ENCODE assay signal across 1 fruit fly cellular context in genomic region chr3L:13919794-13920631, dm6.
TF ChIP-seq lines count a peak whose summit lies in the region.

No protein-coding gene starts in this region.

TF ChIP-seq in whole organism, embryonic, 481 proteins besides CTCF, POLR2A, EP300 and RAD21 (continued from another document):
- TF ChIP-seq CG11695 (GFP tag; IDR thresholded peaks at IDR 0.05; lab: Robert Waterston, UW) = peak; percentile 82
- TF ChIP-seq CG16813 (GFP tag; IDR thresholded peaks at IDR 0.05; lab: Robert Waterston, UW; ENCODE audit: partially characterized antibody) = no peak
- no peak; the same call in 1 of the 2 replicates for TF ChIP-seq hbn (GFP tag; IDR thresholded peaks at IDR 0.05; lab: Robert Waterston, UW; ENCODE audit: partially characterized antibody)
- TF ChIP-seq pfk (GFP tag; optimal IDR thresholded peaks at IDR 0.05; lab: Kevin White, UChicago) = no peak
- peak; percentile 75; the same call in 1 of the 3 replicates for TF ChIP-seq zen2 (GFP tag; IDR thresholded peaks at IDR 0.05; lab: Robert Waterston, UW; ENCODE audit: partially characterized antibody)
- TF ChIP-seq CG5953 (GFP tag; IDR thresholded peaks at IDR 0.05; lab: Robert Waterston, UW) = peak; percentile 40; the same call in 1 of the 2 replicates
- TF ChIP-seq Atf3 (GFP tag; optimal IDR thresholded peaks at IDR 0.05; lab: Kevin White, UChicago) = peak; percentile 81
- peak; percentile 90 for TF ChIP-seq CG9609 (GFP tag; optimal IDR thresholded peaks at IDR 0.05; lab: Kevin White, UChicago)
- TF ChIP-seq Hmx (GFP tag; optimal IDR thresholded peaks at IDR 0.05; lab: Kevin White, UChicago) = peak; percentile 75
- peak; percentile 80 for TF ChIP-seq al (GFP tag; IDR thresholded peaks at IDR 0.05; lab: Robert Waterston, UW)
- peak; percentile 90 for TF ChIP-seq Chrac-16 (GFP tag; optimal IDR thresholded peaks at IDR 0.05; lab: Kevin White, UChicago)
- TF ChIP-seq psq (GFP tag; optimal IDR thresholded peaks at IDR 0.05; lab: Kevin White, UChicago) = peak; percentile 70
- TF ChIP-seq yki (optimal IDR thresholded peaks at IDR 0.05; lab: Kevin White, UChicago) = peak; percentile 92
- no peak for TF ChIP-seq Elba2 (GFP tag; optimal IDR thresholded peaks at IDR 0.05; lab: Kevin White, UChicago)
- TF ChIP-seq CG3838 (GFP tag; optimal IDR thresholded peaks at IDR 0.05; lab: Kevin White, UChicago) = peak; percentile 86
- peak; percentile 24; the same call in 1 of the 2 replicates for TF ChIP-seq CG16779 (GFP tag; IDR thresholded peaks at IDR 0.05; lab: Robert Waterston, UW)
- TF ChIP-seq CG1603 (tag; optimal IDR thresholded peaks at IDR 0.05; lab: Kevin White, UChicago) = peak; percentile 85
- TF ChIP-seq Sox100B (GFP tag; optimal IDR thresholded peaks at IDR 0.05; lab: Kevin White, UChicago) = peak; percentile 96
- TF ChIP-seq mam (GFP tag; optimal IDR thresholded peaks at IDR 0.05; lab: Kevin White, UChicago) = peak; percentile 91
- peak; percentile 20 for TF ChIP-seq stwl (tag; optimal IDR thresholded peaks at IDR 0.05; lab: Kevin White, UChicago)
- TF ChIP-seq inv (GFP tag; IDR thresholded peaks at IDR 0.05; lab: Robert Waterston, UW; ENCODE audit: partially characterized antibody) = no peak
- TF ChIP-seq tx (GFP tag; optimal IDR thresholded peaks at IDR 0.05; lab: Kevin White, UChicago) = peak; percentile 91
- peak; percentile 55 for TF ChIP-seq B-H2 (GFP tag; optimal IDR thresholded peaks at IDR 0.05; lab: Kevin White, UChicago)
- TF ChIP-seq kah (GFP tag; optimal IDR thresholded peaks at IDR 0.05; lab: Kevin White, UChicago) = peak; percentile 46
- TF ChIP-seq peb (GFP tag; IDR thresholded peaks at IDR 0.05; lab: Robert Waterston, UW) = peak; percentile 41; the same call in 1 of the 2 replicates
- TF ChIP-seq Oli (tag; optimal IDR thresholded peaks at IDR 0.05; lab: Kevin White, UChicago) = peak; percentile 95
- peak; percentile 50 for TF ChIP-seq CG17912 (GFP tag; optimal IDR thresholded peaks at IDR 0.05; lab: Kevin White, UChicago)
- TF ChIP-seq CG12744 (GFP tag; optimal IDR thresholded peaks at IDR 0.05; lab: Kevin White, UChicago) = peak; percentile 82
- TF ChIP-seq zen (tag; optimal IDR thresholded peaks at IDR 0.05; lab: Kevin White, UChicago) = peak; percentile 86
- TF ChIP-seq HHEX (GFP tag; optimal IDR thresholded peaks at IDR 0.05; lab: Kevin White, UChicago) = peak; percentile 86
- TF ChIP-seq Awh (GFP tag; IDR thresholded peaks at IDR 0.05; lab: Robert Waterston, UW) = peak; percentile 48; the same call in 1 of the 2 replicates
- peak; percentile 39 for TF ChIP-seq nom (GFP tag; optimal IDR thresholded peaks at IDR 0.05; lab: Kevin White, UChicago)
- peak; percentile 92 for TF ChIP-seq CG13624 (GFP tag; optimal IDR thresholded peaks at IDR 0.05; lab: Kevin White, UChicago)
- no peak for TF ChIP-seq CG1832 (GFP tag; optimal IDR thresholded peaks at IDR 0.05; lab: Kevin White, UChicago)
- peak; percentile 99 for TF ChIP-seq sens (GFP tag; lab: Kevin White, UChicago)
- TF ChIP-seq gt (GFP tag; IDR thresholded peaks at IDR 0.05; lab: Robert Waterston, UW) = peak; percentile 54; the same call in 1 of the 2 replicates
- peak; percentile 82 for TF ChIP-seq CG34376 (GFP tag; optimal IDR thresholded peaks at IDR 0.05; lab: Kevin White, UChicago)
- peak; percentile 58 for TF ChIP-seq luna (GFP tag; optimal IDR thresholded peaks at IDR 0.05; lab: Kevin White, UChicago)
- peak; percentile 81 for TF ChIP-seq scrt (GFP tag; optimal IDR thresholded peaks at IDR 0.05; lab: Kevin White, UChicago)
- TF ChIP-seq pum (GFP tag; optimal IDR thresholded peaks at IDR 0.05; lab: Kevin White, UChicago) = peak; percentile 92
- TF ChIP-seq CG8944 (GFP tag; optimal IDR thresholded peaks at IDR 0.05; lab: Kevin White, UChicago) = peak; percentile 87
- no peak for TF ChIP-seq CG14965 (GFP tag; optimal IDR thresholded peaks at IDR 0.05; lab: Kevin White, UChicago; ENCODE audit: borderline replicate concordance)
- TF ChIP-seq E2f2 (GFP tag; IDR thresholded peaks at IDR 0.05; lab: Robert Waterston, UW) = peak; percentile 45; the same call in 1 of the 2 replicates
- peak; percentile 63 for TF ChIP-seq CG15514 (GFP tag; optimal IDR thresholded peaks at IDR 0.05; lab: Kevin White, UChicago)
- peak in 1 of 2 experiments; percentile 52 for TF ChIP-seq pan (optimal IDR thresholded peaks at IDR 0.05; lab: Kevin White, UChicago)
- TF ChIP-seq pan (GFP tag; optimal IDR thresholded peaks at IDR 0.05 in 1 of 2, IDR thresholded peaks at IDR 0.05 in 1 of 2) = peak in 1 of 2 experiments; percentile 68
- peak; percentile 77 for TF ChIP-seq ttk (GFP tag; IDR thresholded peaks at IDR 0.05; lab: Robert Waterston, UW)
- TF ChIP-seq caup (GFP tag; optimal IDR thresholded peaks at IDR 0.05; lab: Kevin White, UChicago; ENCODE audit: severe bottlenecking) = peak; percentile 86
- TF ChIP-seq odd (GFP tag; optimal IDR thresholded peaks at IDR 0.05; lab: Kevin White, UChicago) = peak; percentile 88
- TF ChIP-seq CG17612 (GFP tag; IDR thresholded peaks at IDR 0.05; lab: Robert Waterston, UW) = peak; percentile 47
- peak; percentile 94 for TF ChIP-seq Hsf (GFP tag; optimal IDR thresholded peaks at IDR 0.05; lab: Kevin White, UChicago)
- TF ChIP-seq CG4282 (GFP tag; optimal IDR thresholded peaks at IDR 0.05; lab: Kevin White, UChicago) = peak; percentile 48
- no peak for TF ChIP-seq Dp (GFP tag; optimal IDR thresholded peaks at IDR 0.05; lab: Kevin White, UChicago)
- TF ChIP-seq lilli (GFP tag; optimal IDR thresholded peaks at IDR 0.05; lab: Kevin White, UChicago) = peak; percentile 94
- no peak for TF ChIP-seq zf30C (GFP tag; optimal IDR thresholded peaks at IDR 0.05; lab: Kevin White, UChicago)
- TF ChIP-seq CG13287 (GFP tag; IDR thresholded peaks at IDR 0.05; lab: Robert Waterston, UW; ENCODE audit: partially characterized antibody) = peak; percentile 59
- no peak for TF ChIP-seq fd102C (GFP tag; optimal IDR thresholded peaks at IDR 0.05; lab: Kevin White, UChicago)
- peak; percentile 80 for TF ChIP-seq CG11398 (GFP tag; optimal IDR thresholded peaks at IDR 0.05; lab: Kevin White, UChicago)
- peak; percentile 94 for TF ChIP-seq CG18619 (GFP tag; optimal IDR thresholded peaks at IDR 0.05; lab: Kevin White, UChicago)
- TF ChIP-seq YL-1 (GFP tag; optimal IDR thresholded peaks at IDR 0.05; lab: Kevin White, UChicago) = peak; percentile 70
- TF ChIP-seq fd64A (GFP tag; optimal IDR thresholded peaks at IDR 0.05; lab: Kevin White, UChicago) = peak; percentile 13
- TF ChIP-seq Trl (optimal IDR thresholded peaks at IDR 0.05; lab: Kevin White, UChicago) = peak; percentile 98 to 99
- TF ChIP-seq Trl (GFP tag; optimal IDR thresholded peaks at IDR 0.05; lab: Kevin White, UChicago) = peak; percentile 65
- peak; percentile 96 for TF ChIP-seq Med (GFP tag; lab: Kevin White, UChicago)
- TF ChIP-seq crp (GFP tag; optimal IDR thresholded peaks at IDR 0.05; lab: Kevin White, UChicago) = peak in 1 of 2 experiments; percentile 51
- TF ChIP-seq CG9797 (GFP tag; optimal IDR thresholded peaks at IDR 0.05; lab: Kevin White, UChicago) = no peak
- TF ChIP-seq esg (GFP tag; conservative IDR thresholded peaks at IDR 0.05; lab: Robert Waterston, UW) = peak; percentile 74
- TF ChIP-seq sd (tag; optimal IDR thresholded peaks at IDR 0.05; lab: Kevin White, UChicago) = no peak
- peak; percentile 22; the same call in 1 of the 2 replicates for TF ChIP-seq Doc2 (GFP tag; IDR thresholded peaks at IDR 0.05; lab: Robert Waterston, UW)
- TF ChIP-seq CG3726 (GFP tag; IDR thresholded peaks at IDR 0.05; lab: Robert Waterston, UW) = peak; percentile 74; the same call in 2 of the 3 replicates
- no peak for TF ChIP-seq Sin3A (optimal IDR thresholded peaks at IDR 0.05; lab: Kevin White, UChicago)
- peak; percentile 66 for TF ChIP-seq CG17802 (tag; optimal IDR thresholded peaks at IDR 0.05; lab: Kevin White, UChicago)
- no peak for TF ChIP-seq knrl (GFP tag; IDR thresholded peaks at IDR 0.05; lab: Robert Waterston, UW; ENCODE audit: partially characterized antibody)
- peak; percentile 66 for TF ChIP-seq ken (GFP tag; IDR thresholded peaks at IDR 0.05; lab: Robert Waterston, UW)
- TF ChIP-seq Gsc (GFP tag; IDR thresholded peaks at IDR 0.05; lab: Robert Waterston, UW) = peak; percentile 44
- peak; percentile 80 for TF ChIP-seq CG30020 (tag; optimal IDR thresholded peaks at IDR 0.05; lab: Kevin White, UChicago)
- TF ChIP-seq Dll (GFP tag; IDR thresholded peaks at IDR 0.05; lab: Robert Waterston, UW; ENCODE audit: partially characterized antibody) = peak; percentile 34; the same call in 2 of the 4 replicates
- TF ChIP-seq CG15479 (GFP tag; optimal IDR thresholded peaks at IDR 0.05; lab: Kevin White, UChicago) = peak; percentile 12
- peak; percentile 84 for TF ChIP-seq CG30431 (GFP tag; optimal IDR thresholded peaks at IDR 0.05; lab: Kevin White, UChicago)
- no peak for TF ChIP-seq gce (GFP tag; IDR thresholded peaks at IDR 0.05; lab: Robert Waterston, UW)
- peak; percentile 95 for TF ChIP-seq Meics (GFP tag; optimal IDR thresholded peaks at IDR 0.05; lab: Kevin White, UChicago)
- TF ChIP-seq pros (GFP tag; optimal IDR thresholded peaks at IDR 0.05; lab: Kevin White, UChicago) = peak; percentile 71
- TF ChIP-seq Rx (GFP tag; IDR thresholded peaks at IDR 0.05; lab: Robert Waterston, UW) = peak; percentile 55; the same call in 1 of the 2 replicates
- TF ChIP-seq CG12104 (GFP tag; optimal IDR thresholded peaks at IDR 0.05; lab: Kevin White, UChicago) = peak; percentile 83
- peak; percentile 67; the same call in 1 of the 3 replicates for TF ChIP-seq C15 (GFP tag; IDR thresholded peaks at IDR 0.05; lab: Robert Waterston, UW)
- TF ChIP-seq CG12769 (tag; optimal IDR thresholded peaks at IDR 0.05; lab: Kevin White, UChicago) = peak; percentile 85
- no peak for TF ChIP-seq CkIIα-i1 (GFP tag; IDR thresholded peaks at IDR 0.05; lab: Robert Waterston, UW)
- peak; percentile 34; the same call in 1 of the 3 replicates for TF ChIP-seq z (GFP tag; IDR thresholded peaks at IDR 0.05; lab: Robert Waterston, UW)
- peak; percentile 80 for TF ChIP-seq CG14441 (GFP tag; IDR thresholded peaks at IDR 0.05; lab: Robert Waterston, UW)
- peak; percentile 86 for TF ChIP-seq CG32532 (GFP tag; IDR thresholded peaks at IDR 0.05; lab: Robert Waterston, UW)
- peak; percentile 87 for TF ChIP-seq fd3F (GFP tag; optimal IDR thresholded peaks at IDR 0.05; lab: Kevin White, UChicago)
- peak; percentile 77 for TF ChIP-seq schlank (tag; optimal IDR thresholded peaks at IDR 0.05; lab: Kevin White, UChicago)
- TF ChIP-seq Sox102F (GFP tag; optimal IDR thresholded peaks at IDR 0.05; lab: Kevin White, UChicago) = peak; percentile 92
- TF ChIP-seq shn (GFP tag; optimal IDR thresholded peaks at IDR 0.05; lab: Kevin White, UChicago) = peak; percentile 91
- peak; percentile 53 for TF ChIP-seq CG11247 (GFP tag; IDR thresholded peaks at IDR 0.05; lab: Robert Waterston, UW)
- peak; percentile 38; the same call in 1 of the 2 replicates for TF ChIP-seq CG10959 (GFP tag; IDR thresholded peaks at IDR 0.05; lab: Robert Waterston, UW)
- peak; percentile 90 for TF ChIP-seq CG15269 (tag; optimal IDR thresholded peaks at IDR 0.05; lab: Kevin White, UChicago)
- peak; percentile 2 for TF ChIP-seq pzg (GFP tag; optimal IDR thresholded peaks at IDR 0.05; lab: Kevin White, UChicago)
- peak; percentile 4 for TF ChIP-seq sima (GFP tag; optimal IDR thresholded peaks at IDR 0.05; lab: Kevin White, UChicago)
- TF ChIP-seq CG10209 (GFP tag; optimal IDR thresholded peaks at IDR 0.05; lab: Kevin White, UChicago) = peak; percentile 92
- peak; percentile 39 for TF ChIP-seq Sry-δ (GFP tag; optimal IDR thresholded peaks at IDR 0.05; lab: Kevin White, UChicago)
- peak; percentile 77 for TF ChIP-seq wor (GFP tag; IDR thresholded peaks at IDR 0.05; lab: Robert Waterston, UW)
- TF ChIP-seq lab (GFP tag; optimal IDR thresholded peaks at IDR 0.05; lab: Kevin White, UChicago) = peak; percentile 91
- TF ChIP-seq CG12659 (GFP tag; optimal IDR thresholded peaks at IDR 0.05; lab: Kevin White, UChicago) = peak; percentile 95
- peak; percentile 91 for TF ChIP-seq Abd-B (GFP tag; optimal IDR thresholded peaks at IDR 0.05; lab: Kevin White, UChicago)
- no peak for TF ChIP-seq CG10321 (GFP tag; IDR thresholded peaks at IDR 0.05; lab: Robert Waterston, UW)
- peak; percentile 91 for TF ChIP-seq Max (GFP tag; optimal IDR thresholded peaks at IDR 0.05; lab: Kevin White, UChicago)
- TF ChIP-seq vfl (GFP tag; optimal IDR thresholded peaks at IDR 0.05; lab: Kevin White, UChicago) = peak; percentile 79
- TF ChIP-seq Scr (GFP tag; IDR thresholded peaks at IDR 0.05; lab: Robert Waterston, UW; ENCODE audit: partially characterized antibody) = no peak
- peak; percentile 74 for TF ChIP-seq zfh1 (GFP tag; IDR thresholded peaks at IDR 0.05; lab: Robert Waterston, UW)
- TF ChIP-seq cas (GFP tag; IDR thresholded peaks at IDR 0.05; lab: Robert Waterston, UW) = no peak
- peak; percentile 93 for TF ChIP-seq cwo (GFP tag; optimal IDR thresholded peaks at IDR 0.05; lab: Kevin White, UChicago)
- peak; percentile 85 for TF ChIP-seq maf-S (GFP tag; optimal IDR thresholded peaks at IDR 0.05; lab: Kevin White, UChicago)
- TF ChIP-seq gro (GFP tag; optimal IDR thresholded peaks at IDR 0.05; lab: Kevin White, UChicago) = peak; percentile 91
- TF ChIP-seq CG30403 (GFP tag; optimal IDR thresholded peaks at IDR 0.05; lab: Kevin White, UChicago) = peak; percentile 95
- peak; percentile 41; the same call in 1 of the 2 replicates for TF ChIP-seq CG8765 (GFP tag; IDR thresholded peaks at IDR 0.05; lab: Robert Waterston, UW)
- peak; percentile 48; the same call in 1 of the 3 replicates for TF ChIP-seq ci (GFP tag; IDR thresholded peaks at IDR 0.05; lab: Robert Waterston, UW)
- TF ChIP-seq CG4404 (GFP tag; IDR thresholded peaks at IDR 0.05; lab: Robert Waterston, UW) = peak; percentile 74
- peak; percentile 72 for TF ChIP-seq disco-r (GFP tag; optimal IDR thresholded peaks at IDR 0.05; lab: Kevin White, UChicago)
- peak; percentile 59 for TF ChIP-seq CG4617 (GFP tag; optimal IDR thresholded peaks at IDR 0.05; lab: Kevin White, UChicago; ENCODE audit: borderline replicate concordance)
- peak; percentile 83 for TF ChIP-seq Fer2 (tag; optimal IDR thresholded peaks at IDR 0.05; lab: Kevin White, UChicago)
- peak; percentile 89 for TF ChIP-seq Dek (tag; optimal IDR thresholded peaks at IDR 0.05; lab: Kevin White, UChicago)
